Worm (Caenorhabditis elegans) whole organism, midembryonic: ENCODE data around the gene sra-10.

ENCODE experiments used
- cog-1 ChIP-seq: sonication (generic microtip); optimal IDR thresholded peaks from 2 replicates; lab custom pipeline; 2016; ENCODE audit warnings: missing genetic modification characterization, missing compliant biosample characterization
- flt-1 ChIP-seq: fragments of 200-800 bp; sonication (Bioruptor generic); IDR thresholded peaks from 2 replicates; pipeline ENCODE4 v1.3.6; 2022; ENCODE audit warnings: missing genetic modification characterization, missing compliant biosample characterization
- klf-2 ChIP-seq: fragments of 200-800 bp; sonication (Bioruptor generic); conservative IDR thresholded peaks from 2 replicates; pipeline ENCODE4 v1.3.6; 2022; ENCODE audit warnings: missing genetic modification reagents, missing genetic modification characterization, missing compliant biosample characterization
- med-1 ChIP-seq: sonication (generic microtip); optimal IDR thresholded peaks from 2 replicates; lab custom pipeline; 2017; ENCODE audit warnings: missing genetic modification characterization, mild to moderate bottlenecking, missing compliant biosample characterization, antibody characterized with exemption, missing genetic modification reagents; ENCODE audit not compliant: insufficient read depth
- ref-1 ChIP-seq: fragments of 200-800 bp; sonication (Bioruptor generic); conservative IDR thresholded peaks from 2 replicates; pipeline ENCODE4 v1.3.6; 2022; ENCODE audit warnings: missing genetic modification reagents, missing genetic modification characterization, missing compliant biosample characterization
- tab-1 ChIP-seq: fragments of 200-800 bp; sonication (Bioruptor generic); IDR thresholded peaks from 2 replicates; pipeline ENCODE4 v1.3.6; 2022; ENCODE audit warnings: missing genetic modification characterization, missing compliant biosample characterization
- ztf-23 ChIP-seq: fragments of 200-800 bp; sonication (Bioruptor generic); IDR thresholded peaks from 2 replicates; pipeline ENCODE4 v1.3.6; 2022; ENCODE audit warnings: missing genetic modification reagents, missing genetic modification characterization, missing compliant biosample characterization
- ztf-29 ChIP-seq: fragments of 200-800 bp; sonication (Bioruptor generic); IDR thresholded peaks from 2 replicates; pipeline ENCODE4 v1.3.6; 2022; ENCODE audit warnings: missing genetic modification reagents, missing genetic modification characterization, missing compliant biosample characterization

DNA sequence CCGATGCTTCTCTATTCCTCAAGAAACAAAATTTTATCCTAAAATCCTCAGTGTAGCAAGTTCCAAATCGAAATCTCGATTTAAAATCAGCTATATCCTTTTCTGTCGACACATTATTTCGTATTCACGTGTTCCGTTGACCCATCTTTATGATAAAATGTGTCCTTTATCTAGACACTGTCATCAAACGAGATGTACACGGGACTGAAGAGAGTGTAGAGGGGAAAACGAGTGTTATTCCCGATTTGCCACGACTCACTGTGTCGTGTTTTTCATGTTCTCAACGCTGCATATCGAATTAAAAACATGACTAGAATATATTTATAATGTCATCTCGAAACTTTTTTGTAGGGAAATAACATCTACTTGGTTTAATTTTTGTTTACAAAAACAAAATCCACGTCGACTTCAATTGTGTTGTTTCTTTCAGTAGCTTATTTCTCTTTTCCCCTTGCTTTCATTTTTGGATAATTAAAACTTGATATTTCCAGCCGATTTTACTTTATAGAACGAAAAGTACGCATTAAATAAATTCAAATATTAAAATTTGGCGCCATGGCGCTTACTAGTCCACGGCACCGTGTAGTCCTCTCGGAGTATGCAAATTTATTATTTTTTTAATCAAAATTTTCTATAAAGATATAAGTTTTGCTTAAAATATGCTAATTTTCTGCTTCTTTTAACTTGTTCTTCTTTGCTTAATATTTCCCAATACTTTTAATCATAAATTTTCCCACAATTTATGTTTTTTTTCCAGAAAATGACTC lies 31.1 kb upstream of the sra-10 start, which contains the start of gene metr-1:
- TF ChIP-seq cog-1 (tag; lab: Kevin White, UChicago) (no peak), ref-1 (GFP tag; lab: Robert Waterston, UW) (no peak), flt-1 (GFP tag; lab: Robert Waterston, UW) (no peak), klf-2 (GFP tag; lab: Robert Waterston, UW) (no peak), ztf-23 (no peak), med-1 (GFP tag; lab: Kevin White, UChicago) (no peak), tab-1 (GFP tag; lab: Robert Waterston, UW) (no peak), ztf-29 (GFP tag; lab: Robert Waterston, UW) (no peak)
